Fruit fly (Drosophila melanogaster) Kc167 (cell line): Measurements from ENCODE around the gene Wdr92.

Source experiments
- Sin3A ChIP-seq: fragments of >200 bp; optimal IDR thresholded peaks from 2 replicates; lab custom pipeline; 2018; ENCODE audit warnings: missing external identifiers
- h ChIP-seq: fragments of >200 bp; optimal IDR thresholded peaks from 3 replicates; lab custom pipeline; 2018; ENCODE audit warnings: missing external identifiers
- insv ChIP-seq: fragments of >200 bp; optimal IDR thresholded peaks from 3 replicates; lab custom pipeline; 2018; ENCODE audit warnings: missing external identifiers
- psq ChIP-seq: fragments of >200 bp; optimal IDR thresholded peaks from 2 replicates; lab custom pipeline; 2017; ENCODE audit warnings: missing external identifiers

DNA sequence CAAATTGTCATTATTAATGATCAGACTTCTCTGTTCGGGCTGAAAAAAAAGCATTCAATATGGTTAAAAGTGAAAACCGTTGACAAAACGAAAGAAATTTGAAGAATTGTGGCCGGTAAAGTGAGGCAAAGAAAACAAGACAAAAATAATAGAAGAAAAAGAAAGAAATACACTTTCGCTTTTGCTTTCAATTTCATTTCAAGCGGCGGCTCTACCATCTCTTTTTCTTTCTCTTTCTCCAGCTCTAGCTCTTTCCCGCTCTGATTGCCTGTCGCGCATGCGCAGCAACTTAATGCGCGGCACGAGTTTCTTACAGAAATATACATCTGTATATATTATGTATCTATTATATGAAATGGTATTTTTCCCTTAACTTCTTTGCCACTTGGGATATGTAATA lies 29.4 kb downstream of the Wdr92 start:
- TF ChIP-seq insv (lab: Kevin White, UChicago) (no peak), psq (lab: Kevin White, UChicago) (no peak), h (lab: Kevin White, UChicago) (no peak), Sin3A (no peak)
